Fruit fly (Drosophila melanogaster): ENCODE data around the gene Npc2b.

The Npc2b gene

DNA sequence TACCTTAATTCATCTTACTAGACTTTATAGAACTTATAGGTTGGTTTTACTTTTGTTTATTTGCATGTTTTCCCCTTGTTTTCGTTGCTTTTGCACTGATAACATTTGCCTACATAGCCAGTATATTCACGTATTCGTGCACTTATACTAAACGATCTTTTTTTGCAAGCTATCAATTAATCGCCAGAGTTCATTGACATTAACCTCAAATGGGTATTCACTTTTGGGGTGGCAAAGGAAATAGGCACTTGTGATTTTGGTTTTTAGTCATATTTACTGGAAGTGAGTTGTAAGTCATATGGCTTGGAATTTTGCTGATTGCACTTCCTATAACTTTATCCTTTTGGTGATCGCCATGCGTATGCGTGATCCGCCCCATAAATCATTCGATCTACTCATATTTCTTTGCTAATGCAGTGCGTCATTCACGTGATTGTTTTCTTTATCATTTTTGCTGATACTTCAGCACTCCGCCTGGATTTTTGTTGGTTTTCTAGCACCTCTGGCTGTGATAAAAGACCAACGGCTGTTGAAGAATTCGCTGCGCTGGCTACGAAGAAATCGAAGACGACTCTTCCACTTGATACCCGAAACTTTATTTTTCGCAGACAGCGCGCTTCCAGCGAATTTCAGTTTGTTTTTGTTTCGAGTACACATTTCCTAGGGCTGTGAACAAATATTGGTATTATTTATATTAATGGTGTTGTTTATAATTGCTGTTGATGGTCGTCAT, 21.2 kb upstream of the Npc2b start:
- TF ChIP-seq Myc (optimal IDR thresholded peaks at IDR 0.05) = no peak
- no peak for TF ChIP-seq ttk (optimal IDR thresholded peaks at IDR 0.05)
- no peak for TF ChIP-seq Sin3A (optimal IDR thresholded peaks at IDR 0.05)
- no peak for TF ChIP-seq insv (optimal IDR thresholded peaks at IDR 0.05)
- no peak for TF ChIP-seq psq (optimal IDR thresholded peaks at IDR 0.05)
- no peak for TF ChIP-seq h (optimal IDR thresholded peaks at IDR 0.05)

DNA sequence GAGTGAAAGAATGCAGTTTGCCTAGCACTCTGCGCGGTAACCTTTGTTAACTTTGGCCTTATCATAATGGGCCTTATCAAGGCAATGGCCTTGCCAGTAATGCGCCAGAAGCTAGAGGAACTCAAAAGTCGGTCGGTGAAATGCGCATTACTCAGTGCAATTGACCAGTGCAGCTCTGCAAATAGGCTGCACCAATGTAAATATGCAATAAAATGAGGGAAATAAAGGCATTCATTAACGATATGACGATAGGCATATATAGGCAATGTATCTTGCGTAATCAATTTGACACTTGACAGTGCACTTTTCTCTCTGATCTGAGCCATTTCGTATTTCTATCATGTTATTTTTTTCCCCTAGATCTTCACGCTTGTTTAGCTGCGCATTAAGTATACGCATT, 19.2 kb upstream of the Npc2b start:
- TF ChIP-seq ttk (optimal IDR thresholded peaks at IDR 0.05) (no peak), Myc (optimal IDR thresholded peaks at IDR 0.05) (no peak), psq (optimal IDR thresholded peaks at IDR 0.05) (no peak), h (optimal IDR thresholded peaks at IDR 0.05) (no peak), Sin3A (optimal IDR thresholded peaks at IDR 0.05) (no peak), insv (optimal IDR thresholded peaks at IDR 0.05) (no peak)

DNA sequence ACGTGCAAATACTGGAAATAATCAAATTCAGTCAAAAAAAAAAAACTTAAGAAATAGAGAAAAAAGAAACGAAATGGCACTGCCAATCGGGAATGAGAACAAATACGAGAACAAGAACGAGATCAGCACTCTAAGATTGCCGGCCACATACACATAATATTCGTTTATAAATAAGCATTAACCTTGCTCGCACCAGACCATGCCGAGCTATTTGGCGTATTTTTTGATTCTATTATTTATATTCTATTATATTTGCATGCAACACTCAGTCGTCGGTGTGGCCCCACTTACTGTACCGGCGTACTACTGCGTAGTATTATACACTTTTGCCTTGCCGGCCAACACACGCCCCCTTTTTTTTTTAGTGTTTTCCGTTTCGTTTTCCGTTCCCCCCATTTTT, 18.7 kb upstream of the Npc2b start:
- TF ChIP-seq insv (optimal IDR thresholded peaks at IDR 0.05) = no peak
- TF ChIP-seq psq (optimal IDR thresholded peaks at IDR 0.05) = no peak
- no peak for TF ChIP-seq ttk (optimal IDR thresholded peaks at IDR 0.05)
- no peak for TF ChIP-seq Sin3A (optimal IDR thresholded peaks at IDR 0.05)

DNA sequence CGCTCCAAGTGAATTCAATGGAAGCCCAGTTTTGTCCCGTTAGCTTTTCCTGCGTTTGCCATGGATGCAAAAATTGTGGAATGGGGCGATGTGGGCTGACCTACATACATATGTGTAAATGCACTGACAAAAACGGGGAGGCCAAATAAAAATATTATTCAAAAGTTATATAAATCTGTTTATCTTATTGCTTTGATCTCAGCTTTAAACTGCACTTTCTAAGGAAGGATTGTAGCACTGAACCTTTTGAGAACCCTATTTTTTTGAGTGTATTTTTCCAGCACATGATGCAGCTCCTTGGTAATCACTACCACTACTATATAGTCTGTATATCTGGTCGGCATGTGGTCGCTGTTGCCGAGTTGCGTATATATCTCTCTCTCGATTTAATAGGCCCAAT, 12.3 kb upstream of the Npc2b start:
- no peak for TF ChIP-seq Sin3A (optimal IDR thresholded peaks at IDR 0.05)
- TF ChIP-seq Myc (optimal IDR thresholded peaks at IDR 0.05) = no peak
- no peak for TF ChIP-seq psq (optimal IDR thresholded peaks at IDR 0.05)

DNA sequence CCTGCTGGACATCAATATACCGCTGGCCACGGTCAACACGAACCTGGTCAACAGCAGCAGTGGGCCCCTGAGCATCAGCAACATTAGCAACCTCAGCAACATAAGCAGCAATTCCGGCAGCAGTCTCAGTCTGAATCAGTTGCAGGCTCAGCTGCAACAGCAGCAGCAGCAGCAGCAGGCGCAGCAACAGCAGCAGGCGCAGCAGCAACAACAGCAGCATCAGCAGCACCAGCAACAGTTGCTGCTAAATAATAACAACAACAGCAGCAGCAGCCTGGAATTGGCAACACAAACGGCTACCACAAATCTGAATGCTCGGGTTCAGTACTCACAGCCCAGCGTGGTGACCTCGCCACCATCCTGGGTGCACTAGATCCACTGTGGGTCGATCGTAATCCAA, 7.8 kb upstream of the Npc2b start:
- TF ChIP-seq ttk (optimal IDR thresholded peaks at IDR 0.05) (no peak), Myc (optimal IDR thresholded peaks at IDR 0.05) (no peak), insv (optimal IDR thresholded peaks at IDR 0.05) (no peak), psq (optimal IDR thresholded peaks at IDR 0.05) (no peak), Sin3A (optimal IDR thresholded peaks at IDR 0.05) (no peak), h (optimal IDR thresholded peaks at IDR 0.05) (no peak)

DNA sequence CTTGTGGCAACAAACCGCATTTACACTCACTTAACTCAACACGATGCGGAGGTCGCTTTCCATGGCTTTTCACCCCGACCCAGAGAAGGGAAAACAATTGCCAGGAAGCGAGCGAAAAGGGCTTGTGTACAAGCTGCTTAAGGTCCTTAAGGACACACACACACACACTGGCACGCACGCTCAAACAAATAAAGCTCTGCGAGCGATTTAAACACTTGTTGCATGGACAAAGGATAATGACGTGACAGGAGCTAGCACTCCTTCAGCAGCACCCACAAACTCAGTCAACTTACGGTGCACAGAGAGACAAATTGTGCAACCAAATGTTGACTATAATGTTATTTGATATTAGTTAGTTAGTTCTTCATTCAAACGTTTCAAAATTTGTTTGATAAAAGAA, 3.8 kb upstream of the Npc2b start:
- TF ChIP-seq psq (optimal IDR thresholded peaks at IDR 0.05) (no peak), insv (optimal IDR thresholded peaks at IDR 0.05) (no peak), h (optimal IDR thresholded peaks at IDR 0.05) (no peak)

DNA sequence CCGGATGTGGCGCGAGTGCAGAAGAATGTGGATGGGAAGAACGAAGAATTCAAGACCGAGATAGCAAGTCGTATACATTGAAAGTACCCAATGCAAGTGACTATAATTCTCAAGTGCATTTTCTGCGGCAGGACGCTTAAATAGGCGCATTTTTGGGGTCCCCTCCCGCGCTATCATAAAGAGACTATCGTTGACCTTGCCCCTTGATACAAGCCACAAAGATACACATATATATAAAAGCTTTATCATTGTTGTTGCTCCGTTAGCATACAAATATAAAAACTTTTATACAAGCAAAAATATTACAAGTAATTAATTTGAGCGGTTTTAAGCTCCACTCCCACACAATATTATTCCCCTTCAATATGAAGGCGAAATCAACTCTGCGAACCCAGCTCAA, 1.2 kb upstream of the Npc2b start:
- TF ChIP-seq insv (optimal IDR thresholded peaks at IDR 0.05) (no peak), psq (optimal IDR thresholded peaks at IDR 0.05) (no peak), Sin3A (optimal IDR thresholded peaks at IDR 0.05) (no peak), ttk (optimal IDR thresholded peaks at IDR 0.05) (no peak), h (optimal IDR thresholded peaks at IDR 0.05) (no peak), Myc (optimal IDR thresholded peaks at IDR 0.05) (no peak)

DNA sequence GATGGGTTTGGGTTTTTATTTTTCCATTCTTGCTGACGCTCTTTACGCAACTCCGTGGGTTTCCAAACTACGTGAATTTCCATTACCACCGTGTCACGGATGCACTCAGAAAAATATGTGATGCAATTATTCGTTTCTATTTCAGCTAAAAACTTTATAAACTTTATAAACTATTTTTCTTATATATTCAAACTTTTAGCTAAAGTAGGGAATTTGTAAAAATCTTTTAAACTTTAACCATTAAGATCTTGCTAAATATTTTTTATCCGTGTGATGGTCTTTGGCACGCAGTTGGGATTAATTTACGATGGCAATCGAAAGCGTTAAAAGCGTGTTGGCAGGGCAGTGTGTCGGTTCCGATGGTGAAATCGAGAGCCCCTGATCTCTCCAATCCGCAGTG, 6.1 kb downstream of the Npc2b start:
- TF ChIP-seq psq (optimal IDR thresholded peaks at IDR 0.05) = no peak
- no peak for TF ChIP-seq Sin3A (optimal IDR thresholded peaks at IDR 0.05)
- TF ChIP-seq ttk (optimal IDR thresholded peaks at IDR 0.05) = no peak
- TF ChIP-seq insv (optimal IDR thresholded peaks at IDR 0.05) = no peak
- TF ChIP-seq h (optimal IDR thresholded peaks at IDR 0.05) = no peak
- TF ChIP-seq Myc (optimal IDR thresholded peaks at IDR 0.05) = no peak

DNA sequence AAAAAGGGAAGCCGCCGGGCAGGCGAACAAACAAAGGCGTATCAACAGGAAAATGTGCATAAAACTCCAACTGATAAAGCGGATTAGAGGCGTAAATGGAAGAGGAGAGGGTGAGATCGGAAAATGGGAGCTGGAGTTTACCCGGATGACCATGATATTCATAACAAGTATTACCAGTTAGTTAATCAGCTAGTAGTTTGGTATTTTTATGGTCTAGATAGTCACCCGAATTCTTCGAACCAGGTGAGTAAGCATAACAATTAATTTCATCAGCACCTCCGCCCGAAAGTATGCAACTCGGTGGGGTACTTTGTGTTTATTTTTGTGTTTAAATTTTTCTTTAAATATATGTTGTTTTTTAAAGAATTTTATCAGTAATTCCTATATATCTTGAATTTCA, 6.6 kb downstream of the Npc2b start:
- TF ChIP-seq psq (optimal IDR thresholded peaks at IDR 0.05) (no peak), Myc (optimal IDR thresholded peaks at IDR 0.05) (no peak), h (optimal IDR thresholded peaks at IDR 0.05) (no peak), Sin3A (optimal IDR thresholded peaks at IDR 0.05) (no peak), ttk (optimal IDR thresholded peaks at IDR 0.05) (no peak)

DNA sequence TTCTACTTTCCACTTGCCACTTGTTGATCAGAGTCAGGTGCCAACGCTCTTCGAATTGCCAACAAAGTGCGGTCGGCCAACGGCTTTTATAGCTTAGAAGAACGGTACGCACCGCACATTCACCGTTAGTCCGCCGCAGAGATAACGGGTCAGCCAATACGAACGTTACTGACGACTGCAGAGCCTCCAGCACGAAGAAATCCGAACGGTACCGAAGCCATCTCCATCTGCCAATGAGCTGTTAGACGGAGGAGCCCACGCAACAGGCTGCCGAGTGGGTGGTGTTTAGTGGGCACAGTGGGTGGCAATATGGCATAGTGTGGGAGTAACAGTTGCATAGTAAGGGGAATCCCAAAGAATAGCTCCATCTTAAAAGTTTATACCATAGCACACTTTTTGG, 7.5 kb downstream of the Npc2b start, which contains the start of gene CCHa1:
CCHa1 (minus strand) TSS at position 44 of the 400 bp plus-strand sequence.
- TF ChIP-seq Myc (optimal IDR thresholded peaks at IDR 0.05) (no peak), psq (optimal IDR thresholded peaks at IDR 0.05) (no peak), insv (optimal IDR thresholded peaks at IDR 0.05) (no peak), Sin3A (optimal IDR thresholded peaks at IDR 0.05) (no peak), ttk (optimal IDR thresholded peaks at IDR 0.05) (no peak), h (optimal IDR thresholded peaks at IDR 0.05) (no peak)

DNA sequence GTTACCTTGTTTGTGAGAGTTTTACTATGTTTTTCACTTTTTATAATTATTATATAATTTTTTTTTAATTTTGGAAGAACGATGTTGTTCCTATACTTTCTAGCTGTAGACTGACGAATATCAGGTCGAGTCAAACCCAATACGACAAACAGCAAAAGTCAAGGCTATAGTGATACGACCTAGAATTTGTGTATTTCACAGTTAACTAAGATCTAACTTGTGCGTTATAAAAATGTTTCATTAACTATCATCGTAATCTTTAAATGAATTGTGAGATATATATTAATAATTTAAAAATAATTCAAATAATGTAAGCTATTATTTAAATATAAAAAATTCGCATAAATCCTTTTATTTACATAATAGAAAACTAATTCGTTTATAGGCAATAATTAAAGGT, 8.7 kb downstream of the Npc2b start, which contains the start of gene CG9920:
CG9920 (minus strand) TSS at position 101 of the 400 bp plus-strand sequence.
- TF ChIP-seq h (optimal IDR thresholded peaks at IDR 0.05) (no peak), psq (optimal IDR thresholded peaks at IDR 0.05) (no peak), insv (optimal IDR thresholded peaks at IDR 0.05) (no peak), Sin3A (optimal IDR thresholded peaks at IDR 0.05) (no peak), Myc (optimal IDR thresholded peaks at IDR 0.05) (no peak), ttk (optimal IDR thresholded peaks at IDR 0.05) (no peak)

DNA sequence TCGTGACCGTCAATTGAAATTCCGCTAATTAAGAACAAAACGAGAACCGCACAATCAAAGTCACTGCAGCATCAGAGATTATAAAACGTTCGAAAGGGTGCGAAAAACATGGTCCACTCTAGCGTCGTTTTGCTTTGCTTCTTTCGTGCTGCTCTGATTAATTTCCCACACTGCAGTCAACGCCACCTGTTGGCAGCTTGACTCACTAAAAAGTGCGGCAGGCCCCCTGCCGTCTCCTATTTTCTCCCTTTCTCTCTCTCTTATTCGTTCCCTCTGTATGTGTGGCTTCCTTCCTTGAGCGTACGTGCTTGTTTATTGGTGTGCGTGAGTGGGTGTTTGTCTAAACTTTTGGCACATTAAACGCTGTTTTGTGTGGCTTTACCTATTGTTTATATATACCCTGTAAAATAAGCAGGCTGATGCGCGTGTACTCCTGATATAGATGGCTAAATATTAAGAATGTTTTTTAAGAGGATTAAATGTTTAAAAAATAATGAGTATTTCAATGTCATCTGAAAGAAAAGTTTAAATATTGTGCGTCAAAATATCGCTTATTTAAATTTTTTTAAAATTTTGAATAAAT, 9.3 kb downstream of the Npc2b start:
- TF ChIP-seq Myc (optimal IDR thresholded peaks at IDR 0.05) = no peak
- no peak for TF ChIP-seq insv (optimal IDR thresholded peaks at IDR 0.05)
- no peak for TF ChIP-seq h (optimal IDR thresholded peaks at IDR 0.05)
- no peak for TF ChIP-seq ttk (optimal IDR thresholded peaks at IDR 0.05)

DNA sequence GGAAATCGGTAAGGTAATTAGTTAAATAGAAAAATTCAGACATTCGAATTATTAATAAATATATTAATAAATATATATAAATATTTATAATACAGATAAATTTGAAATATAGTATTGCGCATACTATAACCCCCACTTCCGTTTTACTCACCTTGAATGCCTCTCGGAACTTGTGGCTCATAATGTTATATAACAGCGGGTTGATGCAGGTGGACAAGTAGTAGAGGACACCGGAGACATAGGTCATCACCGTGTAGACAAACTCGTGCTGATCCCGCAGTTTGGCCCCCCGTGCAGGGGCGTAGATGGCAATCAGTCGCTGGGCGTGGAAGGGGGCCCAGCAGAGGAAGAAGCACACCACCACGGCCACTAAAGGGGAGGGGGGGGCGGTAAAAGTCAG, 11.6 kb downstream of the Npc2b start:
- TF ChIP-seq Sin3A (optimal IDR thresholded peaks at IDR 0.05) = no peak
- no peak for TF ChIP-seq h (optimal IDR thresholded peaks at IDR 0.05)
- no peak for TF ChIP-seq psq (optimal IDR thresholded peaks at IDR 0.05)
- TF ChIP-seq insv (optimal IDR thresholded peaks at IDR 0.05) = no peak
- no peak for TF ChIP-seq Myc (optimal IDR thresholded peaks at IDR 0.05)
- TF ChIP-seq ttk (optimal IDR thresholded peaks at IDR 0.05) = no peak
